Worm (Caenorhabditis elegans): Measurements from ENCODE around the gene chil-4.

chil-4 gene

ce11 chrII:9850945-9851344 is 4.6 kb downstream of the chil-4 start, which contains the start of gene ZK938.10:
ZK938.10 (minus strand) TSS chrII:9851045.
- TF ChIP-seq ets-7 (tag; optimal IDR thresholded peaks at IDR 0.05) (no peak), aly-1 (tag; optimal IDR thresholded peaks at IDR 0.05) (no peak), sea-1 (GFP tag; conservative IDR thresholded peaks at IDR 0.05) (no peak), hmbx-1 (tag; optimal IDR thresholded peaks at IDR 0.05) (no peak), flt-1 (GFP tag; IDR thresholded peaks at IDR 0.05) (no peak), tbx-11 (GFP tag; IDR thresholded peaks at IDR 0.05) (no peak), B0310.2 (tag; optimal IDR thresholded peaks at IDR 0.05) (no peak), tra-4 (tag; optimal IDR thresholded peaks at IDR 0.05) (no peak), pes-1 (GFP tag; IDR thresholded peaks at IDR 0.05) (no peak), ceh-13 (GFP tag; optimal IDR thresholded peaks at IDR 0.05) (no peak), F13C5.2 (tag; optimal IDR thresholded peaks at IDR 0.05) (no peak), ceh-36 (tag; optimal IDR thresholded peaks at IDR 0.05) (no peak)

- no peak for TF ChIP-seq ceh-36 (tag; optimal IDR thresholded peaks at IDR 0.05)
- no peak for TF ChIP-seq tbx-11 (GFP tag; IDR thresholded peaks at IDR 0.05)
- TF ChIP-seq ceh-13 (GFP tag; optimal IDR thresholded peaks at IDR 0.05), result no peak
- no peak for TF ChIP-seq hnd-1 (tag; optimal IDR thresholded peaks at IDR 0.05)
- no peak for TF ChIP-seq hmbx-1 (tag; optimal IDR thresholded peaks at IDR 0.05)
- no peak for TF ChIP-seq aly-1 (tag; optimal IDR thresholded peaks at IDR 0.05)
- no peak for TF ChIP-seq B0310.2 (tag; optimal IDR thresholded peaks at IDR 0.05)
- no peak for TF ChIP-seq ets-7 (tag; optimal IDR thresholded peaks at IDR 0.05)
- TF ChIP-seq flt-1 (GFP tag; IDR thresholded peaks at IDR 0.05), result no peak
- no peak for TF ChIP-seq tra-4 (tag; optimal IDR thresholded peaks at IDR 0.05)
- no peak for TF ChIP-seq ama-1 (optimal IDR thresholded peaks at IDR 0.05)
Observed at ce11 chrII:9849497-9849896, 6.0 kb downstream of the chil-4 start, which contains the start of gene old-2. old-2 (minus strand) TSS chrII:9849597.

- TF ChIP-seq pes-1 (GFP tag; IDR thresholded peaks at IDR 0.05) (no peak), tbx-37 (GFP tag; conservative IDR thresholded peaks at IDR 0.05) (no peak), flt-1 (GFP tag; IDR thresholded peaks at IDR 0.05) (no peak), ceh-36 (tag; optimal IDR thresholded peaks at IDR 0.05) (no peak), tra-4 (tag; optimal IDR thresholded peaks at IDR 0.05) (no peak), hnd-1 (tag; optimal IDR thresholded peaks at IDR 0.05) (no peak), ceh-13 (GFP tag; optimal IDR thresholded peaks at IDR 0.05) (no peak)
Observed at ce11 chrII:9845239-9845638, 10.3 kb downstream of the chil-4 start, which contains the start of gene chil-9. chil-9 (minus strand) TSS chrII:9845339.

ce11 chrII:9841985-9842505 is 13.5 kb downstream of the chil-4 start, which contains the start of gene rnh-1.2:
rnh-1.2 (minus strand) TSS chrII:9842035.
- TF ChIP-seq F13C5.2 (tag; optimal IDR thresholded peaks at IDR 0.05), result no peak
- TF ChIP-seq ama-1 (optimal IDR thresholded peaks at IDR 0.05), result no peak
- no peak for TF ChIP-seq hmg-4 (GFP tag; optimal IDR thresholded peaks at IDR 0.05)
- TF ChIP-seq scrt-1 (GFP tag; IDR thresholded peaks at IDR 0.05), result no peak
- TF ChIP-seq ceh-13 (GFP tag; optimal IDR thresholded peaks at IDR 0.05), result no peak
- TF ChIP-seq ceh-36 (tag; optimal IDR thresholded peaks at IDR 0.05), result no peak
- TF ChIP-seq hnd-1 (tag; optimal IDR thresholded peaks at IDR 0.05), result no peak
- no peak for TF ChIP-seq sea-1 (GFP tag; conservative IDR thresholded peaks at IDR 0.05)
- no peak for TF ChIP-seq hmbx-1 (tag; optimal IDR thresholded peaks at IDR 0.05)

ce11 chrII:9840313-9840712 is 15.2 kb downstream of the chil-4 start, which contains the start of gene ZK938.11:
ZK938.11 (minus strand) TSS chrII:9840413.
- TF ChIP-seq F13C5.2 (tag; optimal IDR thresholded peaks at IDR 0.05), result no peak
- TF ChIP-seq ceh-13 (GFP tag; optimal IDR thresholded peaks at IDR 0.05), result no peak
- no peak for TF ChIP-seq sea-1 (GFP tag; conservative IDR thresholded peaks at IDR 0.05)
- no peak for TF ChIP-seq ama-1 (optimal IDR thresholded peaks at IDR 0.05)
- no peak for TF ChIP-seq hmg-4 (GFP tag; optimal IDR thresholded peaks at IDR 0.05)
- TF ChIP-seq scrt-1 (GFP tag; IDR thresholded peaks at IDR 0.05), result no peak
- TF ChIP-seq hmbx-1 (tag; optimal IDR thresholded peaks at IDR 0.05), result no peak
- TF ChIP-seq flt-1 (GFP tag; IDR thresholded peaks at IDR 0.05), result no peak
- no peak for TF ChIP-seq tbx-37 (GFP tag; conservative IDR thresholded peaks at IDR 0.05)
- no peak for TF ChIP-seq ceh-36 (tag; optimal IDR thresholded peaks at IDR 0.05)
- TF ChIP-seq pes-1 (GFP tag; IDR thresholded peaks at IDR 0.05), result no peak
- no peak for TF ChIP-seq tbx-11 (GFP tag; IDR thresholded peaks at IDR 0.05)
- TF ChIP-seq aly-1 (tag; optimal IDR thresholded peaks at IDR 0.05), result no peak
- TF ChIP-seq hnd-1 (tag; optimal IDR thresholded peaks at IDR 0.05), result no peak
- TF ChIP-seq ets-7 (tag; optimal IDR thresholded peaks at IDR 0.05), result no peak
- TF ChIP-seq tra-4 (tag; optimal IDR thresholded peaks at IDR 0.05), result no peak
- no peak for TF ChIP-seq B0310.2 (tag; optimal IDR thresholded peaks at IDR 0.05)

- TF ChIP-seq B0310.2 (tag; optimal IDR thresholded peaks at IDR 0.05), result no peak
- no peak for TF ChIP-seq tbx-11 (GFP tag; IDR thresholded peaks at IDR 0.05)
- no peak for TF ChIP-seq pes-1 (GFP tag; IDR thresholded peaks at IDR 0.05)
Observed at ce11 chrII:9838260-9838935, 17.1 kb downstream of the chil-4 start, which contains the start of gene arrd-4. arrd-4 (minus strand) TSS chrII:9838310.

ce11 chrII:9835958-9836357 is 19.6 kb downstream of the chil-4 start:
- TF ChIP-seq scrt-1 (GFP tag; IDR thresholded peaks at IDR 0.05), result no peak
- TF ChIP-seq hmg-4 (GFP tag; optimal IDR thresholded peaks at IDR 0.05), result no peak
- no peak for TF ChIP-seq ceh-13 (GFP tag; optimal IDR thresholded peaks at IDR 0.05)
- no peak for TF ChIP-seq ama-1 (optimal IDR thresholded peaks at IDR 0.05)
- no peak for TF ChIP-seq tbx-11 (GFP tag; IDR thresholded peaks at IDR 0.05)
- no peak for TF ChIP-seq sea-1 (GFP tag; conservative IDR thresholded peaks at IDR 0.05)
- no peak for TF ChIP-seq pes-1 (GFP tag; IDR thresholded peaks at IDR 0.05)
- TF ChIP-seq aly-1 (tag; optimal IDR thresholded peaks at IDR 0.05), result no peak
- TF ChIP-seq tbx-37 (GFP tag; conservative IDR thresholded peaks at IDR 0.05), result no peak
- no peak for TF ChIP-seq ceh-36 (tag; optimal IDR thresholded peaks at IDR 0.05)
- TF ChIP-seq hnd-1 (tag; optimal IDR thresholded peaks at IDR 0.05), result no peak
- no peak for TF ChIP-seq ets-7 (tag; optimal IDR thresholded peaks at IDR 0.05)
